Worm (Caenorhabditis elegans): ENCODE measurements around the gene pgap-1.

- no peak for TF ChIP-seq mdl-1 (tag; optimal IDR thresholded peaks at IDR 0.05)
- TF ChIP-seq elt-2 (tag; optimal IDR thresholded peaks at IDR 0.05): no peak
- TF ChIP-seq nfya-1 (tag; optimal IDR thresholded peaks at IDR 0.05; ENCODE audit: insufficient read depth): no peak
- TF ChIP-seq nhr-77 (tag; optimal IDR thresholded peaks at IDR 0.05): no peak
- TF ChIP-seq ama-1 (optimal IDR thresholded peaks at IDR 0.05): no peak
- TF ChIP-seq fos-1 (tag; optimal IDR thresholded peaks at IDR 0.05): no peak
Observed at ce11 chrV:11220936-11221335, 20.7 kb upstream of the pgap-1 start, which contains the start of gene T19B10.2.
